Worm (Caenorhabditis elegans) whole organism, L1 larva: Measurements from ENCODE around the gene gly-14.

Source experiments
- ces-1 ChIP-seq: fragments of 150-350 bp; optimal IDR thresholded peaks from 2 replicates; lab custom pipeline; 2014; ENCODE audit warnings: missing biosample characterization, missing genetic modification reagents, missing genetic modification characterization
- grh-1 ChIP-seq: fragments of 200-800 bp; sonication (Bioruptor generic); IDR thresholded peaks from 2 replicates; pipeline ENCODE4 v1.3.6; 2022; ENCODE audit warnings: missing genetic modification reagents, missing genetic modification characterization, missing compliant biosample characterization
- nhr-76 ChIP-seq: sonication (generic microtip); optimal IDR thresholded peaks from 2 replicates; lab custom pipeline; 2017; ENCODE audit warnings: missing biosample characterization, missing genetic modification characterization

- TF ChIP-seq nhr-76 (no peak), grh-1 (GFP tag; lab: Robert Waterston, UW) (no peak), ces-1 (no peak)
Observed at ce11 chrIII:3509908-3510307, 16.9 kb upstream of the gly-14 start, which contains the start of the genes M01F1.4 and mrpl-35.
